Fruit fly (Drosophila melanogaster) whole organism, embryonic: ENCODE results near the gene dlp.

Experiments used
- Atf3 ChIP-seq: fragments of 200-800 bp; sonication (Bioruptor generic); optimal IDR thresholded peaks from 3 replicates; lab custom pipeline; 2016; ENCODE audit warnings: missing biosample characterization, missing genetic modification characterization
- Awh ChIP-seq: fragments of 200-800 bp; sonication (Bioruptor generic); IDR thresholded peaks from 2 replicates; pipeline ENCODE4, ENCODE4 v1.3.6; 2022; ENCODE audit warnings: missing biosample characterization, missing genetic modification characterization
- B-H2 ChIP-seq: fragments of 200-800 bp; sonication (Bioruptor generic); optimal IDR thresholded peaks from 2 replicates; lab custom pipeline; 2018; ENCODE audit warnings: missing biosample characterization, mild to moderate bottlenecking, missing genetic modification characterization
- Bgb ChIP-seq: fragments of 200-800 bp; sonication (Bioruptor generic); IDR thresholded peaks from 2 replicates; pipeline ENCODE4 v1.3.6; 2022; ENCODE audit warnings: missing biosample characterization, missing genetic modification characterization; ENCODE audit not compliant: partially characterized antibody
- CG10147 ChIP-seq: fragments of 200-800 bp; sonication (Bioruptor generic); optimal IDR thresholded peaks from 2 replicates; lab custom pipeline; 2019; ENCODE audit warnings: missing biosample characterization, mild to moderate bottlenecking, missing genetic modification characterization, moderate library complexity
- CG10565 ChIP-seq: fragments of 200-800 bp; sonication (Bioruptor generic); optimal IDR thresholded peaks from 3 replicates; lab custom pipeline; 2016; ENCODE audit warnings: missing biosample characterization, mild to moderate bottlenecking, missing genetic modification characterization
- CG10979 ChIP-seq: fragments of 200-800 bp; sonication (Bioruptor generic); optimal IDR thresholded peaks from 2 replicates; lab custom pipeline; 2018; ENCODE audit warnings: missing biosample characterization, mild to moderate bottlenecking, missing genetic modification characterization, moderate library complexity
- CG13287 ChIP-seq: fragments of 200-800 bp; sonication (Bioruptor generic); IDR thresholded peaks from 2 replicates; pipeline ENCODE4 v1.3.6; 2022; ENCODE audit warnings: missing biosample characterization, missing genetic modification characterization; ENCODE audit not compliant: partially characterized antibody
- CG14014 ChIP-seq: fragments of 200-800 bp; sonication (Bioruptor generic); IDR thresholded peaks from 2 replicates; pipeline ENCODE4 v1.3.6; 2022; ENCODE audit warnings: missing biosample characterization, missing genetic modification characterization
- CG1529 ChIP-seq: fragments of 200-800 bp; sonication (Bioruptor generic); optimal IDR thresholded peaks from 3 replicates; lab custom pipeline; 2018; ENCODE audit warnings: missing biosample characterization, missing genetic modification characterization
- CG15696 ChIP-seq: fragments of 200-800 bp; sonication (Bioruptor generic); optimal IDR thresholded peaks from 2 replicates; lab custom pipeline; 2019; ENCODE audit warnings: missing biosample characterization, mild to moderate bottlenecking, missing genetic modification characterization, moderate library complexity
- CG1603 ChIP-seq: fragments of 200-800 bp; sonication (Bioruptor generic); optimal IDR thresholded peaks from 2 replicates; lab custom pipeline; 2019; ENCODE audit warnings: missing biosample characterization, mild to moderate bottlenecking, missing genetic modification characterization, moderate library complexity
- CG17802 ChIP-seq: fragments of 200-800 bp; sonication (Bioruptor generic); optimal IDR thresholded peaks from 2 replicates; lab custom pipeline; 2018; ENCODE audit warnings: missing biosample characterization, mild to moderate bottlenecking, missing genetic modification characterization, moderate library complexity
- CG31224 ChIP-seq: fragments of 200-800 bp; sonication (Bioruptor generic); IDR thresholded peaks from 2 replicates; pipeline ENCODE4 v1.3.6; 2022; ENCODE audit warnings: missing biosample characterization, missing genetic modification characterization
- CG4282 ChIP-seq: fragments of 200-800 bp; sonication (Bioruptor generic); optimal IDR thresholded peaks from 2 replicates; lab custom pipeline; 2016; ENCODE audit warnings: missing biosample characterization, missing genetic modification characterization
- CG4617 ChIP-seq: fragments of 200-800 bp; sonication (Bioruptor generic); optimal IDR thresholded peaks from 3 replicates; lab custom pipeline; 2016; ENCODE audit warnings: missing biosample characterization, missing genetic modification characterization, borderline replicate concordance
- CG4820 ChIP-seq: fragments of 200-800 bp; sonication (Bioruptor generic); optimal IDR thresholded peaks from 3 replicates; lab custom pipeline; 2016; ENCODE audit warnings: missing biosample characterization, missing genetic modification characterization
- D19B ChIP-seq: fragments of 200-800 bp; sonication (Bioruptor generic); optimal IDR thresholded peaks from 2 replicates; lab custom pipeline; 2017; ENCODE audit warnings: missing biosample characterization, mild to moderate bottlenecking, missing genetic modification characterization
- Dbx ChIP-seq: fragments of 200-800 bp; sonication (Bioruptor generic); IDR thresholded peaks from 3 replicates; pipeline ENCODE4 v1.3.6; 2022; ENCODE audit warnings: missing biosample characterization, missing genetic modification characterization
- Dref ChIP-seq: fragments of 200-800 bp; sonication (Bioruptor generic); IDR thresholded peaks from 2 replicates; pipeline ENCODE4 v1.3.6; 2022; ENCODE audit warnings: missing biosample characterization, missing genetic modification characterization
- Eip74EF ChIP-seq, 2 experiments: fragments of 200-800 bp in 1 of 2; fragments of >200 bp in 1 of 2; sonication (Bioruptor generic) in 1 of 2; optimal IDR thresholded peaks; 2 replicates each; lab custom pipeline; 2017 to 2019; ENCODE audit warnings: missing biosample characterization in 2 of 2, missing genetic modification characterization in 2 of 2, mild to moderate bottlenecking in 1 of 2, moderate library complexity in 1 of 2
- Ets65A ChIP-seq: fragments of 200-800 bp; sonication (Bioruptor generic); peaks from one replicate; lab custom pipeline; 2016; ENCODE audit warnings: missing biosample characterization, missing genetic modification characterization
- MTF-1 ChIP-seq: fragments of 200-800 bp; sonication (Bioruptor generic); optimal IDR thresholded peaks from 2 replicates; lab custom pipeline; 2018; ENCODE audit warnings: missing biosample characterization, mild to moderate bottlenecking, missing genetic modification characterization, borderline replicate concordance
- Neu2 ChIP-seq: fragments of 200-800 bp; sonication (Bioruptor generic); optimal IDR thresholded peaks from 3 replicates; lab custom pipeline; 2016; ENCODE audit warnings: missing biosample characterization, missing genetic modification characterization, borderline replicate concordance
- Oli ChIP-seq: fragments of 200-800 bp; sonication (Bioruptor generic); optimal IDR thresholded peaks from 2 replicates; lab custom pipeline; 2018; ENCODE audit warnings: missing biosample characterization, mild to moderate bottlenecking, missing genetic modification characterization, moderate library complexity
- PHDP ChIP-seq: fragments of 200-800 bp; sonication (Bioruptor generic); optimal IDR thresholded peaks from 3 replicates; lab custom pipeline; 2018; ENCODE audit warnings: missing biosample characterization, mild to moderate bottlenecking, missing genetic modification characterization, moderate library complexity
- Pdp1 ChIP-seq, 2 experiments: fragments of 200-800 bp; sonication (Bioruptor generic); optimal IDR thresholded peaks; 3 replicates each; lab custom pipeline; 2016; ENCODE audit warnings: missing biosample characterization in 2 of 2, missing genetic modification characterization in 2 of 2, mild to moderate bottlenecking in 1 of 2, moderate library complexity in 1 of 2
- Rfx ChIP-seq: fragments of 200-800 bp; sonication (Bioruptor generic); IDR thresholded peaks from 2 replicates; pipeline ENCODE4 v1.3.6; 2022; ENCODE audit warnings: missing biosample characterization, missing genetic modification characterization
- Xrp1 ChIP-seq: fragments of 200-800 bp; sonication (Bioruptor generic); IDR thresholded peaks from 2 replicates; pipeline ENCODE4 v1.3.6; 2022; ENCODE audit warnings: missing biosample characterization, missing genetic modification characterization
- ac ChIP-seq: fragments of 200-800 bp; sonication (Bioruptor generic); optimal IDR thresholded peaks from 3 replicates; lab custom pipeline; 2017; ENCODE audit warnings: missing biosample characterization, mild to moderate bottlenecking, missing genetic modification characterization
- bbx ChIP-seq: fragments of 200-800 bp; sonication (Bioruptor generic); IDR thresholded peaks from 2 replicates; pipeline ENCODE4 v1.3.6; 2022; ENCODE audit warnings: missing biosample characterization, missing genetic modification characterization; ENCODE audit not compliant: partially characterized antibody
- bsh ChIP-seq, 2 experiments: fragments of 200-800 bp; sonication (Bioruptor generic); optimal IDR thresholded peaks; 2 replicates each; lab custom pipeline; 2017 to 2018; ENCODE audit warnings: mild to moderate bottlenecking in 2 of 2, missing biosample characterization in 2 of 2, missing genetic modification characterization in 2 of 2, moderate library complexity in 1 of 2
- cad ChIP-seq: fragments of >200 bp; optimal IDR thresholded peaks from 2 replicates; lab custom pipeline; 2017; ENCODE audit warnings: missing biosample characterization, missing genetic modification characterization
- dimm ChIP-seq: fragments of 200-800 bp; sonication (Bioruptor generic); IDR thresholded peaks from 2 replicates; pipeline ENCODE4 v1.3.6; 2022; ENCODE audit warnings: missing biosample characterization, missing genetic modification characterization
- dm ChIP-seq: fragments of 200-800 bp; sonication (Bioruptor generic); optimal IDR thresholded peaks from 3 replicates; lab custom pipeline; 2016; ENCODE audit warnings: missing biosample characterization, missing genetic modification characterization
- eyg ChIP-seq: fragments of 200-800 bp; sonication (Bioruptor generic); optimal IDR thresholded peaks from 3 replicates; lab custom pipeline; 2016; ENCODE audit warnings: missing biosample characterization, missing genetic modification characterization
- gcm ChIP-seq: fragments of 200-800 bp; sonication (Bioruptor generic); optimal IDR thresholded peaks from 2 replicates; lab custom pipeline; 2019; ENCODE audit warnings: missing biosample characterization, mild to moderate bottlenecking, missing genetic modification characterization, moderate library complexity
- gsb-n ChIP-seq: fragments of 200-800 bp; sonication (Bioruptor generic); optimal IDR thresholded peaks from 3 replicates; lab custom pipeline; 2018; ENCODE audit warnings: missing biosample characterization, mild to moderate bottlenecking, missing genetic modification characterization
- nmo ChIP-seq: fragments of 200-800 bp; sonication (Bioruptor generic); optimal IDR thresholded peaks from 2 replicates; lab custom pipeline; 2018; ENCODE audit warnings: missing biosample characterization, mild to moderate bottlenecking, missing genetic modification characterization, moderate library complexity
- sens ChIP-seq: fragments of 200-800 bp; sonication (Bioruptor generic); peaks from one replicate; lab custom pipeline; 2016; ENCODE audit warnings: missing biosample characterization, missing genetic modification characterization
- sima ChIP-seq: fragments of 200-800 bp; sonication (Bioruptor generic); optimal IDR thresholded peaks from 2 replicates; lab custom pipeline; 2016; ENCODE audit warnings: missing biosample characterization, missing genetic modification characterization
- tin ChIP-seq: fragments of 200-800 bp; sonication (Bioruptor generic); optimal IDR thresholded peaks from 3 replicates; lab custom pipeline; 2016; ENCODE audit warnings: missing biosample characterization, missing genetic modification characterization
- trem ChIP-seq: fragments of 200-800 bp; optimal IDR thresholded peaks from 3 replicates; lab custom pipeline; 2019; ENCODE audit warnings: missing biosample characterization, mild to moderate bottlenecking, missing genetic modification characterization, moderate library complexity
- tup ChIP-seq: fragments of 200-800 bp; sonication (Bioruptor generic); optimal IDR thresholded peaks from 2 replicates; lab custom pipeline; 2016; ENCODE audit warnings: missing biosample characterization, mild to moderate bottlenecking, missing genetic modification characterization, moderate library complexity
- unc-4 ChIP-seq: fragments of 200-800 bp; sonication (Bioruptor generic); IDR thresholded peaks from 2 replicates; pipeline ENCODE4 v1.3.6; 2022; ENCODE audit warnings: missing biosample characterization, missing genetic modification characterization; ENCODE audit not compliant: partially characterized antibody
- unpg ChIP-seq: fragments of 200-800 bp; sonication (Bioruptor generic); optimal IDR thresholded peaks from 3 replicates; lab custom pipeline; 2018; ENCODE audit warnings: missing biosample characterization, mild to moderate bottlenecking, missing genetic modification characterization, moderate library complexity
- usp ChIP-seq: fragments of >200 bp; optimal IDR thresholded peaks from 2 replicates; lab custom pipeline; 2017; ENCODE audit warnings: missing biosample characterization, missing genetic modification characterization

dlp gene

dm6 chr3L:14657485-14658054, 25.2 kb downstream of the dlp start (continued):
- TF ChIP-seq Rfx = no peak
- no peak for TF ChIP-seq usp
- no peak for TF ChIP-seq PHDP
- peak; percentile 85 for TF ChIP-seq Awh
- no peak for TF ChIP-seq eyg
- TF ChIP-seq Bgb = no peak
- TF ChIP-seq CG10147 (GFP tag; lab: Kevin White, UChicago) = no peak
- TF ChIP-seq B-H2 (GFP tag; lab: Kevin White, UChicago) = no peak
- TF ChIP-seq tup = no peak
- no peak for TF ChIP-seq CG10979 (tag; lab: Kevin White, UChicago)
- no peak for TF ChIP-seq CG4820 (GFP tag; lab: Kevin White, UChicago)
- no peak for TF ChIP-seq CG14014 (GFP tag; lab: Robert Waterston, UW)
- no peak for TF ChIP-seq ac (GFP tag; lab: Kevin White, UChicago)
- TF ChIP-seq Dref (GFP tag; lab: Robert Waterston, UW) = no peak
- TF ChIP-seq CG15696 (tag; lab: Kevin White, UChicago) = no peak

DNA sequence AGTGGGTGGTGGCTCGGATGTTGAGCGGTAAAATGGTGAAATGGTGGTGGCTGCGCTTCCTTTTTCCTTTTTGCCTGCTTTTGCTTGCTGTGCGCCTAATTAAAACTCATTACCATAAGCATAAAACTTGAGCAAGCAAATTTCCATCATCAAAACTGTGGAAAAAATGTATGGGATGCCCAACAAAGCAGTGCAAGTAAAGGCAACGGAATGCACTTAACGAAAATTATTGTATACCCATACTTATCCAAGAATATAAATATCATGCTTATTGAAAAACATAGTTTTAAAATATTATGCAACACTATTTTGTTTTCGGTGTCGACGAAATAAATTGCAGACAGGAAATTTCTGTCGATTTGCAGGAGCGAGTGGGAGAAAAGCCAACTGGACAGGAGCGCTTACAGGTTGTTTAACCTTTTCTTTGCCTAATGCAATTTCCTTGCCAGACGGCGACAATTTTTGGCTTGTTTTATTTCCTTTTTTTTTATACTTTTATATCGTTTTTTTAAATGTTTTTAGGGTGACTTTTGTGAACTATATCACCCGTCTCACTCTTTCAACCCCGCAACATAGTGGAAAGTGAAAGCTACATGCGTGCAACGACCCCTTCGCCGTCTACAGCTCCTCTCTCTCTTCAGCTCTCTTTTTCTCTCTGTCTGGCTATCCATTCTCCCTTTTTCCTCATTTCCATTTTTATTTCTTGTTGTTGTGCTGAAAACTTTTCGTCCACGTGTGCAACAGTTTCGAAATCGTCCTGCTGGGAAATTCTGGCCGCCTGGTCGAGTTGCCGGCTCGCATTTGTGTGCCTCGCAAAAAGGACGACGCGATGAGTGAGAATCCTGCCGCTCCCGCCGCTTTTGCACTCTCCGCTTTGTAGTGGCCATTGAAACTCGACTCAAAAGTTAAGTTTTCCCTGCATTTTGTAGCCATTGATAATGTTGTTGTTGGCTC, 27.8 kb downstream of the dlp start:
- no peak for TF ChIP-seq unc-4 (GFP tag; lab: Robert Waterston, UW)
- TF ChIP-seq cad (GFP tag; lab: Kevin White, UChicago) = no peak
- TF ChIP-seq CG4282 (GFP tag; lab: Kevin White, UChicago) = no peak
- peak; percentile 64 for TF ChIP-seq sens (GFP tag; lab: Kevin White, UChicago)
- TF ChIP-seq CG17802 (tag; lab: Kevin White, UChicago) = no peak
- no peak for TF ChIP-seq dimm (GFP tag; lab: Robert Waterston, UW)
- TF ChIP-seq dm (GFP tag; lab: Kevin White, UChicago) = no peak
- TF ChIP-seq Dbx (GFP tag; lab: Robert Waterston, UW) = no peak
- no peak for TF ChIP-seq tin (GFP tag; lab: Kevin White, UChicago)
- peak; percentile 20 for TF ChIP-seq CG1529 (GFP tag; lab: Kevin White, UChicago)
- TF ChIP-seq bbx = 0 out of 2 replicates have a peak, but pooled peaks have one; percentile 27
- peak; percentile 13 for TF ChIP-seq Oli (tag; lab: Kevin White, UChicago)
- peak; percentile 5 for TF ChIP-seq nmo
- TF ChIP-seq MTF-1 (GFP tag; lab: Kevin White, UChicago) = no peak
- TF ChIP-seq CG1603 (tag; lab: Kevin White, UChicago) = no peak
- no peak for TF ChIP-seq sima
- TF ChIP-seq CG4617 (GFP tag; lab: Kevin White, UChicago) = no peak
- TF ChIP-seq Neu2 (GFP tag; lab: Kevin White, UChicago) = no peak
- peak; percentile 9 for TF ChIP-seq unpg (GFP tag; lab: Kevin White, UChicago)
- TF ChIP-seq trem (tag; lab: Kevin White, UChicago) = no peak
- no peak for TF ChIP-seq gcm (GFP tag; lab: Kevin White, UChicago)
- TF ChIP-seq Atf3 (GFP tag; lab: Kevin White, UChicago) = no peak
- TF ChIP-seq D19B (GFP tag; lab: Kevin White, UChicago) = no peak
- no peak for TF ChIP-seq Eip74EF (GFP tag; optimal IDR thresholded peaks at IDR 0.05; lab: Kevin White, UChicago)
- TF ChIP-seq CG13287 (GFP tag; lab: Robert Waterston, UW) = peak; percentile 16; the same call in 1 of the 2 replicates
- peak; percentile 39 for TF ChIP-seq CG10979 (tag; lab: Kevin White, UChicago)
- TF ChIP-seq bsh (GFP tag; optimal IDR thresholded peaks at IDR 0.05; lab: Kevin White, UChicago) = peak in 1 of 2 experiments; percentile 29
- no peak for TF ChIP-seq Xrp1
- TF ChIP-seq CG31224 (GFP tag; lab: Robert Waterston, UW) = peak; percentile 96
- TF ChIP-seq gsb-n (tag; lab: Kevin White, UChicago) = peak; percentile 19
- peak; percentile 36 for TF ChIP-seq Ets65A (GFP tag; lab: Kevin White, UChicago)
- TF ChIP-seq CG10565 (GFP tag; lab: Kevin White, UChicago) = no peak
- peak in 1 of 2 experiments; percentile 37 for TF ChIP-seq Pdp1 (GFP tag; optimal IDR thresholded peaks at IDR 0.05; lab: Kevin White, UChicago)
- no peak for TF ChIP-seq CG15696 (tag; lab: Kevin White, UChicago)
